Fruit fly (Drosophila melanogaster) whole organism, embryonic: Measurements from ENCODE around the gene CG4313.
A peak's percentile ranks its signal among the peaks of the same experiment; 100 is the strongest.

Source experiments
- Awh ChIP-seq: fragments of 200-800 bp; sonication (Bioruptor generic); IDR thresholded peaks from 2 replicates; pipeline ENCODE4, ENCODE4 v1.3.6; 2022; ENCODE audit warnings: missing biosample characterization, missing genetic modification characterization
- B-H1 ChIP-seq: fragments of 200-800 bp; sonication (Bioruptor generic); IDR thresholded peaks from 3 replicates; pipeline ENCODE4 v1.3.6; 2022; ENCODE audit warnings: missing biosample characterization, missing genetic modification characterization
- CG1024 ChIP-seq: fragments of 200-800 bp; sonication (Bioruptor generic); IDR thresholded peaks from 2 replicates; pipeline ENCODE4 v1.3.6; 2022; ENCODE audit warnings: missing biosample characterization, missing genetic modification characterization
- CG11560 ChIP-seq: fragments of 200-800 bp; sonication (Bioruptor generic); IDR thresholded peaks from 3 replicates; pipeline ENCODE4 v1.3.6; 2022; ENCODE audit warnings: missing biosample characterization, missing genetic modification characterization
- CG1233 ChIP-seq: fragments of 200-800 bp; sonication (Bioruptor generic); optimal IDR thresholded peaks from 4 replicates; lab custom pipeline; 2018; ENCODE audit warnings: missing biosample characterization, mild to moderate bottlenecking, missing genetic modification characterization
- CG13424 ChIP-seq: fragments of 200-800 bp; sonication (Bioruptor generic); optimal IDR thresholded peaks from 2 replicates; lab custom pipeline; 2019; ENCODE audit warnings: missing biosample characterization, mild to moderate bottlenecking, missing genetic modification characterization, moderate library complexity
- CG15479 ChIP-seq: fragments of 200-800 bp; sonication (Bioruptor generic); optimal IDR thresholded peaks from 3 replicates; lab custom pipeline; 2019; ENCODE audit warnings: missing biosample characterization, mild to moderate bottlenecking, missing genetic modification characterization, moderate library complexity
- CG15514 ChIP-seq: fragments of 200-800 bp; sonication (Bioruptor generic); optimal IDR thresholded peaks from 3 replicates; lab custom pipeline; 2017; ENCODE audit warnings: missing biosample characterization, missing genetic modification characterization, mild to moderate bottlenecking, moderate library complexity, missing genetic modification reagents
- CG15696 ChIP-seq: fragments of 200-800 bp; sonication (Bioruptor generic); optimal IDR thresholded peaks from 2 replicates; lab custom pipeline; 2019; ENCODE audit warnings: missing biosample characterization, mild to moderate bottlenecking, missing genetic modification characterization, moderate library complexity
- CG18476 ChIP-seq: fragments of 200-800 bp; sonication (Bioruptor generic); optimal IDR thresholded peaks from 2 replicates; lab custom pipeline; 2016; ENCODE audit warnings: missing biosample characterization, mild to moderate bottlenecking, missing genetic modification characterization
- CG2199 ChIP-seq: fragments of 200-800 bp; sonication (Bioruptor generic); IDR thresholded peaks from 3 replicates; pipeline ENCODE4 v1.3.6; 2022; ENCODE audit warnings: missing biosample characterization, missing genetic modification characterization
- CG3065 ChIP-seq: fragments of 200-800 bp; sonication (Bioruptor generic); optimal IDR thresholded peaks from 2 replicates; lab custom pipeline; 2016; ENCODE audit warnings: missing biosample characterization, missing genetic modification characterization
- CG34376 ChIP-seq: fragments of 200-800 bp; sonication (Bioruptor generic); optimal IDR thresholded peaks from 2 replicates; lab custom pipeline; 2018; ENCODE audit warnings: missing biosample characterization, mild to moderate bottlenecking, missing genetic modification characterization
- CG3995 ChIP-seq: fragments of 200-800 bp; sonication (Bioruptor generic); optimal IDR thresholded peaks from 3 replicates; lab custom pipeline; 2016; ENCODE audit warnings: missing biosample characterization, missing genetic modification characterization
- CG4820 ChIP-seq: fragments of 200-800 bp; sonication (Bioruptor generic); optimal IDR thresholded peaks from 3 replicates; lab custom pipeline; 2016; ENCODE audit warnings: missing biosample characterization, missing genetic modification characterization
- CG6175 ChIP-seq: fragments of 200-800 bp; sonication (Bioruptor generic); IDR thresholded peaks from 3 replicates; pipeline ENCODE4 v1.3.6; 2022; ENCODE audit warnings: missing biosample characterization, missing genetic modification characterization
- CG7928 ChIP-seq: fragments of 200-800 bp; sonication (Bioruptor generic); optimal IDR thresholded peaks from 2 replicates; lab custom pipeline; 2017; ENCODE audit warnings: missing biosample characterization, mild to moderate bottlenecking, missing genetic modification characterization
- CG7987 ChIP-seq: fragments of 200-800 bp; sonication (Bioruptor generic); optimal IDR thresholded peaks from 2 replicates; lab custom pipeline; 2018; ENCODE audit warnings: missing biosample characterization, mild to moderate bottlenecking, missing genetic modification characterization, moderate library complexity
- CG8924 ChIP-seq: fragments of 200-800 bp; optimal IDR thresholded peaks from 3 replicates; lab custom pipeline; 2019; ENCODE audit warnings: missing biosample characterization, mild to moderate bottlenecking, missing genetic modification characterization, moderate library complexity
- CG9817 ChIP-seq: fragments of 200-800 bp; sonication (Bioruptor generic); optimal IDR thresholded peaks from 2 replicates; lab custom pipeline; 2018; ENCODE audit warnings: missing biosample characterization, mild to moderate bottlenecking, missing genetic modification characterization, moderate library complexity
- Doc3 ChIP-seq: fragments of 200-800 bp; sonication (Bioruptor generic); IDR thresholded peaks from 3 replicates; pipeline ENCODE4 v1.3.6; 2022; ENCODE audit warnings: missing biosample characterization, missing genetic modification characterization; ENCODE audit not compliant: partially characterized antibody
- E2f1 ChIP-seq: fragments of 200-800 bp; sonication (Bioruptor generic); IDR thresholded peaks from 2 replicates; pipeline ENCODE4 v1.3.6; 2022; ENCODE audit warnings: missing biosample characterization, missing genetic modification characterization
- Eip74EF ChIP-seq, 2 experiments: fragments of 200-800 bp in 1 of 2; fragments of >200 bp in 1 of 2; sonication (Bioruptor generic) in 1 of 2; optimal IDR thresholded peaks; 2 replicates each; lab custom pipeline; 2017 to 2019; ENCODE audit warnings: missing biosample characterization in 2 of 2, missing genetic modification characterization in 2 of 2, mild to moderate bottlenecking in 1 of 2, moderate library complexity in 1 of 2
- H2.0 ChIP-seq: fragments of 200-800 bp; sonication (Bioruptor generic); IDR thresholded peaks from 2 replicates; pipeline ENCODE4 v1.3.6; 2022; ENCODE audit warnings: missing biosample characterization, missing genetic modification characterization
- HmgZ ChIP-seq: fragments of 200-800 bp; sonication (Bioruptor generic); optimal IDR thresholded peaks from 2 replicates; lab custom pipeline; 2018; ENCODE audit warnings: missing biosample characterization, mild to moderate bottlenecking, missing genetic modification characterization
- Hsf ChIP-seq: fragments of 200-800 bp; sonication (Bioruptor generic); optimal IDR thresholded peaks from 3 replicates; lab custom pipeline; 2016; ENCODE audit warnings: missing biosample characterization, missing genetic modification characterization
- Mad ChIP-seq: fragments of 200-800 bp; sonication (Bioruptor generic); optimal IDR thresholded peaks from 2 replicates; lab custom pipeline; 2016; ENCODE audit warnings: missing biosample characterization, missing genetic modification characterization
- NC2β ChIP-seq: fragments of 200-800 bp; sonication (Bioruptor generic); optimal IDR thresholded peaks from 2 replicates; lab custom pipeline; 2016; ENCODE audit warnings: missing biosample characterization, missing genetic modification characterization
- Opbp ChIP-seq: fragments of 200-800 bp; sonication (Bioruptor generic); IDR thresholded peaks from 3 replicates; pipeline ENCODE4 v1.3.6; 2022; ENCODE audit warnings: missing biosample characterization, missing genetic modification characterization; ENCODE audit not compliant: partially characterized antibody
- ac ChIP-seq: fragments of 200-800 bp; sonication (Bioruptor generic); optimal IDR thresholded peaks from 3 replicates; lab custom pipeline; 2017; ENCODE audit warnings: missing biosample characterization, mild to moderate bottlenecking, missing genetic modification characterization
- btn ChIP-seq: fragments of 200-800 bp; sonication (Bioruptor generic); optimal IDR thresholded peaks from 2 replicates; lab custom pipeline; 2016; ENCODE audit warnings: missing biosample characterization, missing genetic modification characterization
- cad ChIP-seq: fragments of >200 bp; optimal IDR thresholded peaks from 2 replicates; lab custom pipeline; 2017; ENCODE audit warnings: missing biosample characterization, missing genetic modification characterization
- cas ChIP-seq: fragments of 200-800 bp; sonication (Bioruptor generic); IDR thresholded peaks from 2 replicates; pipeline ENCODE4 v1.3.6; 2022; ENCODE audit warnings: missing biosample characterization, missing genetic modification characterization
- cato ChIP-seq: fragments of 200-800 bp; sonication (Bioruptor generic); optimal IDR thresholded peaks from 2 replicates; lab custom pipeline; 2016; ENCODE audit warnings: missing biosample characterization, missing genetic modification characterization, borderline replicate concordance
- crc ChIP-seq: fragments of 200-800 bp; sonication (Bioruptor generic); optimal IDR thresholded peaks from 2 replicates; lab custom pipeline; 2016; ENCODE audit warnings: missing biosample characterization, missing genetic modification characterization
- esg ChIP-seq: fragments of 200-800 bp; sonication (Bioruptor generic); conservative IDR thresholded peaks from 2 replicates; pipeline ENCODE4 v1.3.6; 2022; ENCODE audit warnings: missing biosample characterization, missing genetic modification characterization
- gcm ChIP-seq: fragments of 200-800 bp; sonication (Bioruptor generic); optimal IDR thresholded peaks from 2 replicates; lab custom pipeline; 2019; ENCODE audit warnings: missing biosample characterization, mild to moderate bottlenecking, missing genetic modification characterization, moderate library complexity
- klu ChIP-seq: fragments of 200-800 bp; sonication (Bioruptor generic); IDR thresholded peaks from 2 replicates; pipeline ENCODE4 v1.3.6; 2022; ENCODE audit warnings: missing biosample characterization, missing genetic modification characterization
- lmd ChIP-seq: fragments of 200-800 bp; sonication (Bioruptor generic); IDR thresholded peaks from 2 replicates; pipeline ENCODE4 v1.3.6; 2022; ENCODE audit warnings: missing biosample characterization, missing genetic modification characterization
- luna ChIP-seq: fragments of 200-800 bp; sonication (Bioruptor generic); optimal IDR thresholded peaks from 2 replicates; lab custom pipeline; 2016; ENCODE audit warnings: missing biosample characterization, missing genetic modification characterization
- mirr ChIP-seq: fragments of 200-800 bp; sonication (Bioruptor generic); optimal IDR thresholded peaks from 3 replicates; lab custom pipeline; 2018; ENCODE audit warnings: missing biosample characterization, mild to moderate bottlenecking, missing genetic modification characterization
- pho ChIP-seq: fragments of 200-800 bp; sonication (Bioruptor generic); optimal IDR thresholded peaks from 2 replicates; lab custom pipeline; 2016; ENCODE audit warnings: missing biosample characterization, missing genetic modification characterization
- rib ChIP-seq: fragments of 200-800 bp; sonication (Bioruptor generic); IDR thresholded peaks from 2 replicates; pipeline ENCODE4 v1.3.6; 2022; ENCODE audit warnings: missing biosample characterization, missing genetic modification characterization
- scrt ChIP-seq: fragments of 200-800 bp; sonication (Bioruptor generic); optimal IDR thresholded peaks from 2 replicates; lab custom pipeline; 2018; ENCODE audit warnings: missing biosample characterization, mild to moderate bottlenecking, missing genetic modification characterization, moderate library complexity
- sug ChIP-seq: fragments of 200-800 bp; optimal IDR thresholded peaks from 2 replicates; lab custom pipeline; 2019; ENCODE audit warnings: missing biosample characterization, mild to moderate bottlenecking, missing genetic modification characterization, moderate library complexity
- unc-4 ChIP-seq: fragments of 200-800 bp; sonication (Bioruptor generic); IDR thresholded peaks from 2 replicates; pipeline ENCODE4 v1.3.6; 2022; ENCODE audit warnings: missing biosample characterization, missing genetic modification characterization; ENCODE audit not compliant: partially characterized antibody
- unpg ChIP-seq: fragments of 200-800 bp; sonication (Bioruptor generic); optimal IDR thresholded peaks from 3 replicates; lab custom pipeline; 2018; ENCODE audit warnings: missing biosample characterization, mild to moderate bottlenecking, missing genetic modification characterization, moderate library complexity
- usp ChIP-seq: fragments of >200 bp; optimal IDR thresholded peaks from 2 replicates; lab custom pipeline; 2017; ENCODE audit warnings: missing biosample characterization, missing genetic modification characterization
- wdn ChIP-seq: fragments of 200-800 bp; sonication (Bioruptor generic); IDR thresholded peaks from 2 replicates; pipeline ENCODE4 v1.3.6; 2022; ENCODE audit warnings: missing biosample characterization, missing genetic modification characterization
- wor ChIP-seq: fragments of 200-800 bp; sonication (Bioruptor generic); IDR thresholded peaks from 2 replicates; pipeline ENCODE4 v1.3.6; 2022; ENCODE audit warnings: missing biosample characterization, missing genetic modification characterization

Gene CG4313

dm6 chrX:2080367-2080927, 38.8 kb downstream of the CG4313 start, which contains the start of the genes CG16903 and Unc-76 (continued):
- TF ChIP-seq Awh (GFP tag; lab: Robert Waterston, UW) (no peak), gcm (GFP tag; lab: Kevin White, UChicago) (peak; percentile 45), CG3995 (peak; percentile 32), lmd (GFP tag; lab: Robert Waterston, UW) (no peak), CG8924 (tag; lab: Kevin White, UChicago) (peak; percentile 78), unpg (GFP tag; lab: Kevin White, UChicago) (peak; percentile 36), H2.0 (GFP tag; lab: Robert Waterston, UW) (no peak), CG15479 (no peak), klu (GFP tag; lab: Robert Waterston, UW) (no peak), Doc3 (GFP tag; lab: Robert Waterston, UW) (no peak; the same call in 2 of the 3 replicates), HmgZ (tag; lab: Kevin White, UChicago) (peak; percentile 82), NC2β (GFP tag; lab: Kevin White, UChicago) (peak; percentile 41), CG1024 (GFP tag; lab: Robert Waterston, UW) (no peak), crc (GFP tag; lab: Kevin White, UChicago) (no peak), Hsf (no peak), mirr (GFP tag; lab: Kevin White, UChicago) (peak; percentile 64), CG11560 (tag; lab: Robert Waterston, UW) (0 out of 3 replicates have a peak, but pooled peaks have one; percentile 45), cato (no peak), CG7987 (GFP tag; lab: Kevin White, UChicago) (peak; percentile 69), esg (no peak), scrt (GFP tag; lab: Kevin White, UChicago) (peak; percentile 51), wdn (GFP tag; lab: Robert Waterston, UW) (no peak), CG1233 (peak; percentile 17), E2f1 (GFP tag; lab: Robert Waterston, UW) (no peak), pho (GFP tag; lab: Kevin White, UChicago) (peak; percentile 39), usp (GFP tag; lab: Kevin White, UChicago) (no peak), CG15696 (peak; percentile 15), CG18476 (no peak), Opbp (GFP tag; lab: Robert Waterston, UW) (peak; percentile 45; the same call in 1 of the 3 replicates), ac (GFP tag; lab: Kevin White, UChicago) (no peak), CG6175 (GFP tag; lab: Robert Waterston, UW) (no peak), CG2199 (GFP tag; lab: Robert Waterston, UW) (no peak), unc-4 (peak; percentile 55; the same call in 1 of the 2 replicates), wor (GFP tag; lab: Robert Waterston, UW) (no peak), CG3065 (GFP tag; lab: Kevin White, UChicago) (peak; percentile 2), CG34376 (GFP tag; lab: Kevin White, UChicago) (peak; percentile 72), Eip74EF (GFP tag; optimal IDR thresholded peaks at IDR 0.05; lab: Kevin White, UChicago) (peak in 1 of 2 experiments; percentile 61), cas (no peak), CG9817 (tag; lab: Kevin White, UChicago) (peak; percentile 19), cad (GFP tag; lab: Kevin White, UChicago) (no peak), CG15514 (GFP tag; lab: Kevin White, UChicago) (peak; percentile 85), Mad (no peak), rib (GFP tag; lab: Robert Waterston, UW) (0 out of 2 replicates have a peak, but pooled peaks have one; percentile 17), B-H1 (GFP tag; lab: Robert Waterston, UW) (no peak), CG7928 (GFP tag; lab: Kevin White, UChicago) (peak; percentile 66), CG13424 (tag; lab: Kevin White, UChicago) (peak; percentile 33), luna (GFP tag; lab: Kevin White, UChicago) (no peak), btn (GFP tag; lab: Kevin White, UChicago) (no peak), CG4820 (no peak), sug (tag; lab: Kevin White, UChicago) (peak; percentile 66)
